Fruit fly (Drosophila melanogaster) whole organism, wandering third instar larva: ENCODE results near the gene Mur11Da.

Source experiments
- Abd-B ChIP-seq: fragments of >200 bp; optimal IDR thresholded peaks from 2 replicates; lab custom pipeline; 2017; ENCODE audit warnings: missing biosample characterization, missing genetic modification characterization
- HLH106 ChIP-seq: fragments of 200-800 bp; optimal IDR thresholded peaks from 3 replicates; lab custom pipeline; 2019; ENCODE audit warnings: missing biosample characterization, mild to moderate bottlenecking, missing genetic modification characterization, moderate library complexity
- Hr78 ChIP-seq: fragments of >200 bp; optimal IDR thresholded peaks from 2 replicates; lab custom pipeline; 2017; ENCODE audit warnings: missing biosample characterization, missing genetic modification characterization
- br ChIP-seq: fragments of 200-800 bp; sonication (Bioruptor generic); optimal IDR thresholded peaks from 2 replicates; lab custom pipeline; 2016; ENCODE audit warnings: missing biosample characterization, missing genetic modification characterization
- dmrt93B ChIP-seq: fragments of 200-800 bp; sonication (Bioruptor generic); optimal IDR thresholded peaks from 2 replicates; lab custom pipeline; 2018; ENCODE audit warnings: missing biosample characterization, mild to moderate bottlenecking, missing genetic modification characterization
- pan ChIP-seq: fragments of >200 bp; optimal IDR thresholded peaks from 2 replicates; lab custom pipeline; 2017
- psq ChIP-seq: fragments of 200-800 bp; sonication (Bioruptor generic); optimal IDR thresholded peaks from 3 replicates; lab custom pipeline; 2017; ENCODE audit warnings: missing biosample characterization, mild to moderate bottlenecking, missing genetic modification characterization, moderate library complexity
- woc ChIP-seq: sonication (Bioruptor generic); optimal IDR thresholded peaks from 2 replicates; lab custom pipeline; 2016; ENCODE audit warnings: missing biosample characterization, mild to moderate bottlenecking, missing genetic modification characterization

DNA sequence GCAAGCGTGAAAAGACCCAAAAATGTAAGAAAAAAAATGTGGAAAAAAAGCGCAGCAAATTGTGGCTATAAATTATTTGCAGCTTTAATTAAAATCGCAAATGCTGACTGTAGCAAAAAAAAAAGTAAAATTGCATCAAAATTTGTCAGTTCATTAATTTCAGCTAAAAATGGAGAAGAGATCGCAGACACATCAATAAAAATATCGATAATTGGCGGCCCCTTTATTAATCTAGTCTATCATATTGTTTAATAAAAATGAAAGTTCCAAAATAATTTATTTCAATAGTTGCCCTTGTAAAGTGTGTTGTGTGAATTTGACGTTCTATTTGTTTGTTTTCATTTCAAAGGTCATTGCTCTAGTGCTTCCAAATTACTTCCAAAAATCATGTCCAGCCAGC, 16.5 kb downstream of the Mur11Da start, which contains the start of gene CG32643:
- TF ChIP-seq woc (GFP tag; lab: Kevin White, UChicago) (no peak), psq (no peak), HLH106 (no peak), Hr78 (GFP tag; lab: Kevin White, UChicago) (no peak), pan (lab: Kevin White, UChicago) (no peak), br (GFP tag; lab: Kevin White, UChicago) (no peak), dmrt93B (GFP tag; lab: Kevin White, UChicago) (no peak), Abd-B (GFP tag; lab: Kevin White, UChicago) (no peak)
